Fruit fly (Drosophila melanogaster) S2 (cell line): ENCODE data around the gene CG43249.

ENCODE experiments used
- CG8478 ChIP-seq: fragments of >200 bp; optimal IDR thresholded peaks from 2 replicates; lab custom pipeline; 2018
- CTCF ChIP-seq, 2 experiments: fragments of >200 bp; optimal IDR thresholded peaks; 2 replicates each; lab custom pipeline; 2018

DNA sequence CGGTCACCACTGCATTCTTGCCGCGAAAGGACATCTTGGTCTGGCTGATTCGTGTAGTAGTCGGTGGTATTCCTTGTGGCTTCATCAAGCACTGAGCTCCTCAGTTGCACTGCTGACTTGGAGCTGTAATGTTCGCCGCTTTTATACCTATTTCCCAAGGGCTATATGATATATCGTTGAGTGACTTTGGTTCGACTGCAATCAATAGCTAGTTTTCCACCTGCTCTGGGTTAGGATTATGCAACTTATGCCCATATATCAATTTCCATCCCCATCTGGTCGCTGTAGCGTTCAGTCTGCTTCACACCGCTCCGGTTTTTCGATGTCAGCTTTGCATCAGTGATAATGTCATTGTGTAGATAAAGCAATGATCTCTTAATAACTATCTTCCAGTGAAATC is 50.1 kb downstream of the CG43249 start, which contains the start of gene Pdh:
- no peak for TF ChIP-seq CTCF (optimal IDR thresholded peaks at IDR 0.05; lab: Kevin White, UChicago)
- TF ChIP-seq CG8478 (lab: Kevin White, UChicago), result no peak
